Fruit fly (Drosophila melanogaster) whole organism, embryonic: ENCODE measurements around the gene nmo.

Experiments used
- Adf1 ChIP-seq: fragments of 200-800 bp; sonication (Bioruptor generic); IDR thresholded peaks from 2 replicates; pipeline ENCODE4 v1.3.6; 2022; ENCODE audit warnings: missing biosample characterization, missing genetic modification characterization
- Bgb ChIP-seq: fragments of 200-800 bp; sonication (Bioruptor generic); IDR thresholded peaks from 2 replicates; pipeline ENCODE4 v1.3.6; 2022; ENCODE audit warnings: missing biosample characterization, missing genetic modification characterization; ENCODE audit not compliant: partially characterized antibody
- CG1024 ChIP-seq: fragments of 200-800 bp; sonication (Bioruptor generic); IDR thresholded peaks from 2 replicates; pipeline ENCODE4 v1.3.6; 2022; ENCODE audit warnings: missing biosample characterization, missing genetic modification characterization
- CG10462 ChIP-seq: fragments of 200-800 bp; sonication (Bioruptor generic); optimal IDR thresholded peaks from 2 replicates; lab custom pipeline; 2016; ENCODE audit warnings: missing biosample characterization, missing genetic modification characterization
- CG10543 ChIP-seq: fragments of 200-800 bp; sonication (Bioruptor generic); optimal IDR thresholded peaks from 3 replicates; lab custom pipeline; 2017; ENCODE audit warnings: missing biosample characterization, mild to moderate bottlenecking, missing genetic modification characterization, moderate library complexity
- CG11085 ChIP-seq: fragments of 200-800 bp; sonication (Bioruptor generic); IDR thresholded peaks from 2 replicates; pipeline ENCODE4 v1.3.6; 2022; ENCODE audit warnings: missing biosample characterization, missing genetic modification characterization
- CG12219 ChIP-seq: fragments of 200-800 bp; sonication (Bioruptor generic); optimal IDR thresholded peaks from 3 replicates; lab custom pipeline; 2018; ENCODE audit warnings: missing biosample characterization, mild to moderate bottlenecking, missing genetic modification characterization
- CG13287 ChIP-seq: fragments of 200-800 bp; sonication (Bioruptor generic); IDR thresholded peaks from 2 replicates; pipeline ENCODE4 v1.3.6; 2022; ENCODE audit warnings: missing biosample characterization, missing genetic modification characterization; ENCODE audit not compliant: partially characterized antibody
- CG13894 ChIP-seq: fragments of 200-800 bp; sonication (Bioruptor generic); optimal IDR thresholded peaks from 3 replicates; lab custom pipeline; 2018; ENCODE audit warnings: missing biosample characterization, mild to moderate bottlenecking, missing genetic modification characterization, moderate library complexity
- CG14860 ChIP-seq: fragments of 200-800 bp; sonication (Bioruptor generic); IDR thresholded peaks from 3 replicates; pipeline ENCODE4 v1.3.6; 2022; ENCODE audit warnings: missing biosample characterization, missing genetic modification characterization; ENCODE audit not compliant: partially characterized antibody
- CG15696 ChIP-seq: fragments of 200-800 bp; sonication (Bioruptor generic); optimal IDR thresholded peaks from 2 replicates; lab custom pipeline; 2019; ENCODE audit warnings: missing biosample characterization, mild to moderate bottlenecking, missing genetic modification characterization, moderate library complexity
- CG17359 ChIP-seq: fragments of 200-800 bp; sonication (Bioruptor generic); optimal IDR thresholded peaks from 3 replicates; lab custom pipeline; 2018; ENCODE audit warnings: missing biosample characterization, mild to moderate bottlenecking, missing genetic modification characterization, moderate library complexity
- CG3281 ChIP-seq: fragments of 200-800 bp; sonication (Bioruptor generic); optimal IDR thresholded peaks from 3 replicates; lab custom pipeline; 2017; ENCODE audit warnings: missing biosample characterization, mild to moderate bottlenecking, missing genetic modification characterization
- CG34224 ChIP-seq: fragments of 200-800 bp; sonication (Bioruptor generic); IDR thresholded peaks from 3 replicates; pipeline ENCODE4 v1.3.6; 2022; ENCODE audit warnings: missing biosample characterization, missing genetic modification characterization; ENCODE audit not compliant: partially characterized antibody
- CG34376 ChIP-seq: fragments of 200-800 bp; sonication (Bioruptor generic); optimal IDR thresholded peaks from 2 replicates; lab custom pipeline; 2018; ENCODE audit warnings: missing biosample characterization, mild to moderate bottlenecking, missing genetic modification characterization
- CG34422 ChIP-seq: fragments of 200-800 bp; sonication (Bioruptor generic); IDR thresholded peaks from 3 replicates; pipeline ENCODE4 v1.3.6; 2022; ENCODE audit warnings: missing biosample characterization, missing genetic modification characterization
- CG4360 ChIP-seq: fragments of 200-800 bp; sonication (Bioruptor generic); IDR thresholded peaks from 2 replicates; pipeline ENCODE4 v1.3.6; 2022; ENCODE audit warnings: missing biosample characterization, missing genetic modification characterization
- CG6791 ChIP-seq: fragments of 200-800 bp; sonication (Bioruptor generic); IDR thresholded peaks from 3 replicates; pipeline ENCODE4 v1.3.6; 2022; ENCODE audit warnings: missing biosample characterization, missing genetic modification characterization; ENCODE audit not compliant: partially characterized antibody
- CG7786 ChIP-seq: fragments of 200-800 bp; sonication (Bioruptor generic); optimal IDR thresholded peaks from 2 replicates; lab custom pipeline; 2016; ENCODE audit warnings: missing biosample characterization, missing genetic modification characterization
- CG8281 ChIP-seq: fragments of 200-800 bp; sonication (Bioruptor generic); optimal IDR thresholded peaks from 2 replicates; lab custom pipeline; 2018; ENCODE audit warnings: missing biosample characterization, mild to moderate bottlenecking, missing genetic modification characterization, moderate library complexity
- CG8388 ChIP-seq: fragments of 200-800 bp; sonication (Bioruptor generic); optimal IDR thresholded peaks from 2 replicates; lab custom pipeline; 2019; ENCODE audit warnings: missing biosample characterization, mild to moderate bottlenecking, missing genetic modification characterization, moderate library complexity
- D19A ChIP-seq: fragments of 200-800 bp; optimal IDR thresholded peaks from 3 replicates; lab custom pipeline; 2019; ENCODE audit warnings: missing biosample characterization, mild to moderate bottlenecking, missing genetic modification characterization, moderate library complexity
- Dad ChIP-seq: fragments of 200-800 bp; sonication (Bioruptor generic); optimal IDR thresholded peaks from 3 replicates; lab custom pipeline; 2016; ENCODE audit warnings: missing biosample characterization, missing genetic modification characterization
- Ets65A ChIP-seq: fragments of 200-800 bp; sonication (Bioruptor generic); peaks from one replicate; lab custom pipeline; 2016; ENCODE audit warnings: missing biosample characterization, missing genetic modification characterization
- HLH54F ChIP-seq: fragments of 200-800 bp; sonication (Bioruptor generic); optimal IDR thresholded peaks from 3 replicates; lab custom pipeline; 2016; ENCODE audit warnings: missing biosample characterization, missing genetic modification characterization
- Mad ChIP-seq: fragments of 200-800 bp; sonication (Bioruptor generic); optimal IDR thresholded peaks from 2 replicates; lab custom pipeline; 2016; ENCODE audit warnings: missing biosample characterization, missing genetic modification characterization
- Med ChIP-seq: fragments of 200-800 bp; sonication (Bioruptor generic); peaks from one replicate; lab custom pipeline; 2016; ENCODE audit warnings: missing biosample characterization, missing genetic modification characterization, mild to moderate bottlenecking, inconsistent platforms, moderate library complexity
- Pdp1 ChIP-seq, 2 experiments: fragments of 200-800 bp; sonication (Bioruptor generic); optimal IDR thresholded peaks; 3 replicates each; lab custom pipeline; 2016; ENCODE audit warnings: missing biosample characterization in 2 of 2, missing genetic modification characterization in 2 of 2, mild to moderate bottlenecking in 1 of 2, moderate library complexity in 1 of 2
- Sox102F ChIP-seq: fragments of 200-800 bp; sonication (Bioruptor generic); optimal IDR thresholded peaks from 2 replicates; lab custom pipeline; 2018; ENCODE audit warnings: missing biosample characterization, mild to moderate bottlenecking, missing genetic modification characterization, moderate library complexity
- ap ChIP-seq: fragments of 200-800 bp; sonication (Bioruptor generic); IDR thresholded peaks from 2 replicates; pipeline ENCODE4 v1.3.6; 2022; ENCODE audit warnings: missing biosample characterization, missing genetic modification characterization
- chinmo ChIP-seq: fragments of 200-800 bp; sonication (Bioruptor generic); IDR thresholded peaks from 4 replicates; pipeline ENCODE4 v1.3.6; 2022; ENCODE audit warnings: missing biosample characterization, missing genetic modification characterization; ENCODE audit not compliant: partially characterized antibody
- chm ChIP-seq: fragments of 200-800 bp; sonication (Bioruptor generic); IDR thresholded peaks from 2 replicates; pipeline ENCODE4 v1.3.6; 2022; ENCODE audit warnings: missing biosample characterization, missing genetic modification characterization
- ci ChIP-seq: fragments of 200-800 bp; sonication (Bioruptor generic); IDR thresholded peaks from 3 replicates; pipeline ENCODE4 v1.3.6; 2022; ENCODE audit warnings: missing biosample characterization, missing genetic modification characterization
- da ChIP-seq: fragments of 200-800 bp; sonication (Bioruptor generic); optimal IDR thresholded peaks from 2 replicates; lab custom pipeline; 2016; ENCODE audit warnings: missing biosample characterization, missing genetic modification characterization
- eve ChIP-seq, 2 experiments: fragments of >200 bp; optimal IDR thresholded peaks; 2 replicates each; lab custom pipeline; 2017; ENCODE audit warnings: missing biosample characterization in 2 of 2, missing genetic modification characterization in 2 of 2
- ewg ChIP-seq: fragments of 200-800 bp; sonication (Bioruptor generic); optimal IDR thresholded peaks from 3 replicates; lab custom pipeline; 2017; ENCODE audit warnings: mild to moderate bottlenecking, missing biosample characterization, missing genetic modification reagents, missing genetic modification characterization
- lmd ChIP-seq: fragments of 200-800 bp; sonication (Bioruptor generic); IDR thresholded peaks from 2 replicates; pipeline ENCODE4 v1.3.6; 2022; ENCODE audit warnings: missing biosample characterization, missing genetic modification characterization
- mirr ChIP-seq: fragments of 200-800 bp; sonication (Bioruptor generic); optimal IDR thresholded peaks from 3 replicates; lab custom pipeline; 2018; ENCODE audit warnings: missing biosample characterization, mild to moderate bottlenecking, missing genetic modification characterization
- nau ChIP-seq: fragments of 200-800 bp; sonication (Bioruptor generic); optimal IDR thresholded peaks from 3 replicates; lab custom pipeline; 2017; ENCODE audit warnings: missing biosample characterization, mild to moderate bottlenecking, missing genetic modification characterization, missing genetic modification reagents
- pita ChIP-seq: fragments of 200-800 bp; sonication (Bioruptor generic); optimal IDR thresholded peaks from 2 replicates; lab custom pipeline; 2017; ENCODE audit warnings: missing biosample characterization, mild to moderate bottlenecking, missing genetic modification characterization
- sens ChIP-seq: fragments of 200-800 bp; sonication (Bioruptor generic); peaks from one replicate; lab custom pipeline; 2016; ENCODE audit warnings: missing biosample characterization, missing genetic modification characterization
- sug ChIP-seq: fragments of 200-800 bp; optimal IDR thresholded peaks from 2 replicates; lab custom pipeline; 2019; ENCODE audit warnings: missing biosample characterization, mild to moderate bottlenecking, missing genetic modification characterization, moderate library complexity
- unc-4 ChIP-seq: fragments of 200-800 bp; sonication (Bioruptor generic); IDR thresholded peaks from 2 replicates; pipeline ENCODE4 v1.3.6; 2022; ENCODE audit warnings: missing biosample characterization, missing genetic modification characterization; ENCODE audit not compliant: partially characterized antibody
- z ChIP-seq: fragments of 200-800 bp; sonication (Bioruptor generic); IDR thresholded peaks from 3 replicates; pipeline ENCODE4 v1.3.6; 2022; ENCODE audit warnings: missing biosample characterization, missing genetic modification characterization
- zf30C ChIP-seq: fragments of 200-800 bp; sonication (Bioruptor generic); optimal IDR thresholded peaks from 3 replicates; lab custom pipeline; 2018; ENCODE audit warnings: missing biosample characterization, mild to moderate bottlenecking, missing genetic modification characterization

The nmo gene

dm6 chr3L:8058190-8058997 is 79.5 kb downstream of the nmo start, which contains the start of gene bip1 (continued):
- no peak for TF ChIP-seq pita (GFP tag; lab: Kevin White, UChicago)
- no peak for TF ChIP-seq HLH54F (GFP tag; lab: Kevin White, UChicago)
- no peak for TF ChIP-seq CG10462 (GFP tag; lab: Kevin White, UChicago)
- no peak for TF ChIP-seq da (GFP tag; lab: Kevin White, UChicago)
- TF ChIP-seq CG1024 (GFP tag; lab: Robert Waterston, UW): no peak
- TF ChIP-seq CG11085 (GFP tag; lab: Robert Waterston, UW): no peak
- TF ChIP-seq CG34422 (GFP tag; lab: Robert Waterston, UW): no peak
- no peak for TF ChIP-seq Mad (GFP tag; lab: Kevin White, UChicago)
- TF ChIP-seq CG12219: no peak

DNA sequence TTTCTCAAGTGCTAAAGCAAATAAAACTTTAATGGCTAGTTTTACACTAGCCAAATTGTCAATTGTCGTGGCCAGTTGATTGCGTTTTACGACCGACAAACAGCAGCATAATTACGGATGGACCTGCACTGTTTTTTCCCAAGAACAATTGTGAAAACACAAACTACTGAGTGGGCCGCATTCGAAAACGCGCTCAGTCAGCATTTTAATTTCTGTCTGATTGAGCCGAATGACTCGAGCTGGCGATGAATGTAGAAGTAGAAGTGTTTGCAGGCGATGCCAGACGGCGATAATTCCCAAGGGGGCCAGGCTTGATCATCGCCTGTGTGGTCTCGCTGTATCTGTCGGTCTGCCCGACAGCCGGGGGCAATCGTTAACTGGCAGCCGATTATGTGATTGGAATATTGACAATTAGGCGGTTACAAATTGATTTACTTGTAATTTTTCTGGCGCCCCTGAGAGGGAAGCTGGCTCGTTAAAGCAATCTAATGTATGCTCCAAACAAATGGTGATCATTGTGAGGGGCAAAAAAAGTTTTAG is 80.9 kb downstream of the nmo start:
- TF ChIP-seq ap (GFP tag; lab: Robert Waterston, UW) (0 out of 2 replicates have a peak, but pooled peaks have one; percentile 4), CG8281 (peak; percentile 72), Adf1 (GFP tag; lab: Robert Waterston, UW) (no peak), ci (GFP tag; lab: Robert Waterston, UW) (0 out of 3 replicates have a peak, but pooled peaks have one; percentile 44), CG17359 (tag; lab: Kevin White, UChicago) (peak; percentile 2), chm (GFP tag; lab: Robert Waterston, UW) (0 out of 2 replicates have a peak, but pooled peaks have one; percentile 8), Ets65A (GFP tag; lab: Kevin White, UChicago) (peak; percentile 15), CG7786 (GFP tag; lab: Kevin White, UChicago) (peak; percentile 14), mirr (GFP tag; lab: Kevin White, UChicago) (peak; percentile 16), z (0 out of 3 replicates have a peak, but pooled peaks have one; percentile 30), Med (GFP tag; lab: Kevin White, UChicago) (peak; percentile 57), ewg (GFP tag; lab: Kevin White, UChicago) (no peak), Pdp1 (GFP tag; optimal IDR thresholded peaks at IDR 0.05; lab: Kevin White, UChicago) (peak in 1 of 2 experiments; percentile 50), chinmo (0 out of 4 replicates have a peak, but pooled peaks have one; percentile 74), Sox102F (GFP tag; lab: Kevin White, UChicago) (no peak), CG8388 (no peak), zf30C (GFP tag; lab: Kevin White, UChicago) (no peak), CG4360 (GFP tag; lab: Robert Waterston, UW) (0 out of 2 replicates have a peak, but pooled peaks have one; percentile 9), CG10543 (GFP tag; lab: Kevin White, UChicago) (peak; percentile 59), lmd (GFP tag; lab: Robert Waterston, UW) (no peak), sug (peak; percentile 83), Dad (no peak), nau (GFP tag; lab: Kevin White, UChicago) (no peak), CG15696 (tag; lab: Kevin White, UChicago) (no peak)

dm6 chr3L:8060188-8060856 is 81.5 kb downstream of the nmo start:
- TF ChIP-seq CG13287 (GFP tag; lab: Robert Waterston, UW) (peak; percentile 58), CG34376 (GFP tag; lab: Kevin White, UChicago) (peak; percentile 9), Bgb (peak; percentile 69), sens (GFP tag; lab: Kevin White, UChicago) (peak; percentile 18), eve (GFP tag; optimal IDR thresholded peaks at IDR 0.05; lab: Kevin White, UChicago) (peak in 1 of 2 experiments; percentile 63), unc-4 (GFP tag; lab: Robert Waterston, UW) (peak; percentile 50), D19A (tag; lab: Kevin White, UChicago) (peak; percentile 46), CG14860 (GFP tag; lab: Robert Waterston, UW) (peak; percentile 59), CG34224 (GFP tag; lab: Robert Waterston, UW) (peak; percentile 48; the same call in 1 of the 3 replicates), CG13894 (tag; lab: Kevin White, UChicago) (peak; percentile 48), CG3281 (GFP tag; lab: Kevin White, UChicago) (peak; percentile 30), ci (GFP tag; lab: Robert Waterston, UW) (peak; percentile 51; the same call in 1 of the 3 replicates), CG6791 (GFP tag; lab: Robert Waterston, UW) (peak; percentile 88; the same call in 2 of the 3 replicates)
